Worm (Caenorhabditis elegans) whole organism, young adult: ENCODE data around the gene smc-4.

Experiments used
- F57A8.1 ChIP-seq: fragments of 200-800 bp; sonication (Bioruptor generic); optimal IDR thresholded peaks from 2 replicates; lab custom pipeline; 2018; ENCODE audit warnings: mild to moderate bottlenecking, missing genetic modification characterization, moderate library complexity, missing compliant biosample characterization
- F57C9.4 ChIP-seq: sonication (generic microtip); optimal IDR thresholded peaks from 2 replicates; lab custom pipeline; 2017; ENCODE audit warnings: mild to moderate bottlenecking, missing genetic modification characterization, missing compliant biosample characterization
- Y95B8A.8 ChIP-seq: fragments of 200-800 bp; sonication (Bioruptor generic); IDR thresholded peaks from 2 replicates; pipeline ENCODE4 v1.3.6; 2022; ENCODE audit warnings: missing genetic modification reagents, missing genetic modification characterization, missing compliant biosample characterization
- aptf-3 ChIP-seq: fragments of 200-800 bp; sonication (Bioruptor generic); IDR thresholded peaks from 2 replicates; pipeline ENCODE4 v1.3.6; 2022; ENCODE audit warnings: missing genetic modification characterization, missing compliant biosample characterization
- egl-44 ChIP-seq: fragments of 200-800 bp; sonication (Bioruptor generic); IDR thresholded peaks from 2 replicates; pipeline ENCODE4 v1.3.6; 2022; ENCODE audit warnings: missing genetic modification reagents, missing genetic modification characterization, missing compliant biosample characterization
- ets-4 ChIP-seq: fragments of 200-800 bp; sonication (Bioruptor generic); optimal IDR thresholded peaks from 2 replicates; lab custom pipeline; 2018; ENCODE audit warnings: mild to moderate bottlenecking, missing genetic modification characterization, missing compliant biosample characterization
- hmg-20 ChIP-seq: fragments of 200-800 bp; sonication (Bioruptor generic); IDR thresholded peaks from 2 replicates; pipeline ENCODE4 v1.3.6; 2022; ENCODE audit warnings: missing genetic modification reagents, missing genetic modification characterization, missing compliant biosample characterization
- let-526 ChIP-seq: fragments of 200-800 bp; sonication (Bioruptor generic); IDR thresholded peaks from 2 replicates; pipeline ENCODE4 v1.3.6; 2022; ENCODE audit warnings: missing genetic modification reagents, missing genetic modification characterization, missing compliant biosample characterization
- lsl-1 ChIP-seq: fragments of 200-800 bp; sonication (Bioruptor generic); optimal IDR thresholded peaks from 2 replicates; lab custom pipeline; 2018; ENCODE audit warnings: mild to moderate bottlenecking, missing genetic modification characterization, moderate library complexity, missing compliant biosample characterization
- mel-28 ChIP-seq: sonication (generic microtip); optimal IDR thresholded peaks from 2 replicates; lab custom pipeline; 2016; ENCODE audit warnings: borderline replicate concordance, mild to moderate bottlenecking, missing genetic modification characterization, missing compliant biosample characterization
- nhr-27 ChIP-seq: fragments of 200-800 bp; sonication (Bioruptor generic); optimal IDR thresholded peaks from 2 replicates; lab custom pipeline; 2018; ENCODE audit warnings: mild to moderate bottlenecking, missing genetic modification characterization, moderate library complexity, missing compliant biosample characterization
- sdz-38 ChIP-seq: sonication (generic microtip); optimal IDR thresholded peaks from 2 replicates; lab custom pipeline; 2016; ENCODE audit warnings: missing genotype, missing genetic modification characterization, missing compliant biosample characterization
- unc-62 ChIP-seq: fragments of 150-350 bp; optimal IDR thresholded peaks from 2 replicates; lab custom pipeline; 2014; ENCODE audit warnings: missing biosample characterization, missing genetic modification reagents, missing genetic modification characterization
- ztf-18 ChIP-seq: sonication (generic microtip); optimal IDR thresholded peaks from 2 replicates; lab custom pipeline; 2016; ENCODE audit warnings: missing genotype, mild to moderate bottlenecking, missing genetic modification characterization, missing compliant biosample characterization

ce11 chrIII:4616071-4616571 lies 28.8 kb downstream of the smc-4 start, which contains the start of gene lips-3:
- TF ChIP-seq nhr-27 (tag; lab: Kevin White, UChicago) (no peak), unc-62 (GFP tag; lab: Kevin White, UChicago) (no peak), Y95B8A.8 (GFP tag; lab: Robert Waterston, UW) (no peak), mel-28 (tag; lab: Kevin White, UChicago) (no peak), F57C9.4 (tag; lab: Kevin White, UChicago) (no peak), lsl-1 (GFP tag; lab: Kevin White, UChicago) (no peak), aptf-3 (GFP tag; lab: Robert Waterston, UW) (no peak), let-526 (GFP tag; lab: Robert Waterston, UW) (no peak), ztf-18 (no peak), F57A8.1 (GFP tag; lab: Kevin White, UChicago) (no peak), ets-4 (GFP tag; lab: Kevin White, UChicago) (no peak), egl-44 (GFP tag; lab: Robert Waterston, UW) (no peak), sdz-38 (tag; lab: Kevin White, UChicago) (no peak), hmg-20 (no peak)
